Fruit fly (Drosophila melanogaster) whole organism, embryonic: ENCODE results near the gene Xe7.
A peak's percentile ranks its signal among the peaks of the same experiment; 100 is the strongest.

Source experiments
- B-H1 ChIP-seq: fragments of 200-800 bp; sonication (Bioruptor generic); IDR thresholded peaks from 3 replicates; pipeline ENCODE4 v1.3.6; 2022; ENCODE audit warnings: missing biosample characterization, missing genetic modification characterization
- CG11085 ChIP-seq: fragments of 200-800 bp; sonication (Bioruptor generic); IDR thresholded peaks from 2 replicates; pipeline ENCODE4 v1.3.6; 2022; ENCODE audit warnings: missing biosample characterization, missing genetic modification characterization
- CG12219 ChIP-seq: fragments of 200-800 bp; sonication (Bioruptor generic); optimal IDR thresholded peaks from 3 replicates; lab custom pipeline; 2018; ENCODE audit warnings: missing biosample characterization, mild to moderate bottlenecking, missing genetic modification characterization
- CG12769 ChIP-seq: fragments of 200-800 bp; sonication (Bioruptor generic); optimal IDR thresholded peaks from 2 replicates; lab custom pipeline; 2019; ENCODE audit warnings: missing biosample characterization, mild to moderate bottlenecking, missing genetic modification characterization, moderate library complexity
- CG15479 ChIP-seq: fragments of 200-800 bp; sonication (Bioruptor generic); optimal IDR thresholded peaks from 3 replicates; lab custom pipeline; 2019; ENCODE audit warnings: missing biosample characterization, mild to moderate bottlenecking, missing genetic modification characterization, moderate library complexity
- CG17328 ChIP-seq: fragments of 200-800 bp; sonication (Bioruptor generic); IDR thresholded peaks from 2 replicates; pipeline ENCODE4 v1.3.6; 2022; ENCODE audit warnings: missing biosample characterization, missing genetic modification characterization
- CG17361 ChIP-seq: fragments of 200-800 bp; sonication (Bioruptor generic); IDR thresholded peaks from 3 replicates; pipeline ENCODE4 v1.3.6; 2022; ENCODE audit warnings: missing biosample characterization, missing genetic modification characterization
- CG17385 ChIP-seq: fragments of 200-800 bp; sonication (Bioruptor generic); optimal IDR thresholded peaks from 3 replicates; lab custom pipeline; 2018; ENCODE audit warnings: missing biosample characterization, mild to moderate bottlenecking, missing genetic modification characterization
- CG17802 ChIP-seq: fragments of 200-800 bp; sonication (Bioruptor generic); optimal IDR thresholded peaks from 2 replicates; lab custom pipeline; 2018; ENCODE audit warnings: missing biosample characterization, mild to moderate bottlenecking, missing genetic modification characterization, moderate library complexity
- CG18262 ChIP-seq: fragments of 200-800 bp; optimal IDR thresholded peaks from 3 replicates; lab custom pipeline; 2019; ENCODE audit warnings: missing biosample characterization, mild to moderate bottlenecking, missing genetic modification characterization, moderate library complexity
- CG18599 ChIP-seq: fragments of 200-800 bp; sonication (Bioruptor generic); optimal IDR thresholded peaks from 3 replicates; lab custom pipeline; 2017; ENCODE audit warnings: missing biosample characterization, missing genetic modification characterization, mild to moderate bottlenecking, moderate library complexity, missing genetic modification reagents
- CG2678 ChIP-seq: fragments of 200-800 bp; sonication (Bioruptor generic); optimal IDR thresholded peaks from 3 replicates; lab custom pipeline; 2019; ENCODE audit warnings: missing biosample characterization, mild to moderate bottlenecking, missing genetic modification characterization, moderate library complexity
- CG30403 ChIP-seq: fragments of 200-800 bp; sonication (Bioruptor generic); optimal IDR thresholded peaks from 3 replicates; lab custom pipeline; 2016; ENCODE audit warnings: missing biosample characterization, missing genetic modification characterization
- CG3163 ChIP-seq: fragments of 200-800 bp; sonication (Bioruptor generic); optimal IDR thresholded peaks from 3 replicates; lab custom pipeline; 2016; ENCODE audit warnings: missing biosample characterization, missing genetic modification characterization
- CG3847 ChIP-seq: fragments of 200-800 bp; sonication (Bioruptor generic); IDR thresholded peaks from 2 replicates; pipeline ENCODE4 v1.3.6; 2022; ENCODE audit warnings: missing biosample characterization, missing genetic modification characterization
- CG4707 ChIP-seq: fragments of 200-800 bp; sonication (Bioruptor generic); optimal IDR thresholded peaks from 2 replicates; lab custom pipeline; 2018; ENCODE audit warnings: missing biosample characterization, mild to moderate bottlenecking, missing genetic modification characterization, moderate library complexity
- CG7745 ChIP-seq: fragments of 200-800 bp; sonication (Bioruptor generic); optimal IDR thresholded peaks from 2 replicates; lab custom pipeline; 2018; ENCODE audit warnings: missing biosample characterization, mild to moderate bottlenecking, missing genetic modification characterization, moderate library complexity
- Dref ChIP-seq: fragments of 200-800 bp; sonication (Bioruptor generic); IDR thresholded peaks from 2 replicates; pipeline ENCODE4 v1.3.6; 2022; ENCODE audit warnings: missing biosample characterization, missing genetic modification characterization
- Drgx ChIP-seq: fragments of 200-800 bp; sonication (Bioruptor generic); IDR thresholded peaks from 2 replicates; pipeline ENCODE4 v1.3.6; 2022; ENCODE audit warnings: missing biosample characterization, missing genetic modification characterization
- HmgZ ChIP-seq: fragments of 200-800 bp; sonication (Bioruptor generic); optimal IDR thresholded peaks from 2 replicates; lab custom pipeline; 2018; ENCODE audit warnings: missing biosample characterization, mild to moderate bottlenecking, missing genetic modification characterization
- Max ChIP-seq: fragments of 200-800 bp; sonication (Bioruptor generic); optimal IDR thresholded peaks from 2 replicates; lab custom pipeline; 2016; ENCODE audit warnings: missing biosample characterization, mild to moderate bottlenecking, missing genetic modification characterization
- Scr ChIP-seq: fragments of 200-800 bp; sonication (Bioruptor generic); IDR thresholded peaks from 2 replicates; pipeline ENCODE4 v1.3.6; 2022; ENCODE audit warnings: missing biosample characterization, missing genetic modification characterization; ENCODE audit not compliant: partially characterized antibody
- Six4 ChIP-seq: fragments of 200-800 bp; sonication (Bioruptor generic); optimal IDR thresholded peaks from 2 replicates; lab custom pipeline; 2016; ENCODE audit warnings: missing biosample characterization, missing genetic modification characterization
- Sry-δ ChIP-seq: fragments of 200-800 bp; sonication (Bioruptor generic); optimal IDR thresholded peaks from 2 replicates; lab custom pipeline; 2016; ENCODE audit warnings: missing biosample characterization, missing genetic modification characterization
- Taf1 ChIP-seq: fragments of 200-800 bp; sonication (Bioruptor generic); IDR thresholded peaks from 2 replicates; pipeline ENCODE4 v1.3.6; 2022; ENCODE audit warnings: missing biosample characterization, missing genetic modification characterization
- Trl ChIP-seq, 3 experiments: fragments of >200 bp in 2 of 3; fragments of 200-800 bp in 1 of 3; sonication (Bioruptor generic) in 1 of 3; optimal IDR thresholded peaks; 2 replicates in 1 of 3; 3 replicates in 2 of 3; lab custom pipeline; 2016 to 2017; ENCODE audit warnings: missing biosample characterization in 1 of 3, missing genetic modification characterization in 1 of 3
- Xbp1 ChIP-seq: fragments of 200-800 bp; sonication (Bioruptor generic); optimal IDR thresholded peaks from 3 replicates; lab custom pipeline; 2016; ENCODE audit warnings: missing biosample characterization, mild to moderate bottlenecking, missing genetic modification characterization
- Xrp1 ChIP-seq: fragments of 200-800 bp; sonication (Bioruptor generic); IDR thresholded peaks from 2 replicates; pipeline ENCODE4 v1.3.6; 2022; ENCODE audit warnings: missing biosample characterization, missing genetic modification characterization
- ara ChIP-seq: fragments of 200-800 bp; sonication (Bioruptor generic); IDR thresholded peaks from 2 replicates; pipeline ENCODE4 v1.3.6; 2022; ENCODE audit warnings: missing biosample characterization, missing genetic modification characterization
- caup ChIP-seq: fragments of 200-800 bp; sonication (Bioruptor generic); optimal IDR thresholded peaks from 3 replicates; lab custom pipeline; 2017; ENCODE audit warnings: missing biosample characterization, mild to moderate bottlenecking, missing genetic modification characterization, moderate library complexity; ENCODE audit not compliant: severe bottlenecking
- cg ChIP-seq: fragments of 200-800 bp; sonication (Bioruptor generic); optimal IDR thresholded peaks from 3 replicates; lab custom pipeline; 2019; ENCODE audit warnings: missing biosample characterization, mild to moderate bottlenecking, missing genetic modification characterization, moderate library complexity
- chm ChIP-seq: fragments of 200-800 bp; sonication (Bioruptor generic); IDR thresholded peaks from 2 replicates; pipeline ENCODE4 v1.3.6; 2022; ENCODE audit warnings: missing biosample characterization, missing genetic modification characterization
- chn ChIP-seq: fragments of 200-800 bp; sonication (Bioruptor generic); optimal IDR thresholded peaks from 2 replicates; lab custom pipeline; 2016; ENCODE audit warnings: missing biosample characterization, missing genetic modification characterization
- croc ChIP-seq: fragments of 200-800 bp; sonication (Bioruptor generic); conservative IDR thresholded peaks from 3 replicates; pipeline ENCODE4 v1.3.6; 2022; ENCODE audit warnings: missing biosample characterization, missing genetic modification characterization
- da ChIP-seq: fragments of 200-800 bp; sonication (Bioruptor generic); optimal IDR thresholded peaks from 2 replicates; lab custom pipeline; 2016; ENCODE audit warnings: missing biosample characterization, missing genetic modification characterization
- dpn ChIP-seq, 2 experiments: fragments of 200-800 bp; sonication (Bioruptor generic); optimal IDR thresholded peaks; 3 replicates each; lab custom pipeline; 2016; ENCODE audit warnings: missing biosample characterization in 2 of 2, missing genetic modification characterization in 2 of 2
- eyg ChIP-seq: fragments of 200-800 bp; sonication (Bioruptor generic); optimal IDR thresholded peaks from 3 replicates; lab custom pipeline; 2016; ENCODE audit warnings: missing biosample characterization, missing genetic modification characterization
- gce ChIP-seq: fragments of 200-800 bp; sonication (Bioruptor generic); IDR thresholded peaks from 3 replicates; pipeline ENCODE4 v1.3.6; 2022; ENCODE audit warnings: missing biosample characterization, missing genetic modification characterization
- ham ChIP-seq: fragments of 200-800 bp; sonication (Bioruptor generic); IDR thresholded peaks from 2 replicates; pipeline ENCODE4 v1.3.6; 2022; ENCODE audit warnings: missing biosample characterization, missing genetic modification characterization
- hkb ChIP-seq, 2 experiments: fragments of 200-800 bp in 1 of 2; fragments of >200 bp in 1 of 2; sonication (Bioruptor generic) in 1 of 2; IDR thresholded peaks in 1 of 2; optimal IDR thresholded peaks in 1 of 2; 2 replicates each; pipeline versions ENCODE4 v1.3.6 to Lab custom; 2017 to 2022; ENCODE audit warnings: missing biosample characterization in 1 of 2, missing genetic modification characterization in 1 of 2
- mam ChIP-seq: fragments of 200-800 bp; sonication (Bioruptor generic); optimal IDR thresholded peaks from 3 replicates; lab custom pipeline; 2016; ENCODE audit warnings: missing biosample characterization, missing genetic modification characterization
- pb ChIP-seq: fragments of 200-800 bp; sonication (Bioruptor generic); optimal IDR thresholded peaks from 3 replicates; lab custom pipeline; 2016; ENCODE audit warnings: missing biosample characterization, missing genetic modification characterization
- prd ChIP-seq, 3 experiments: fragments of >200 bp in 2 of 3; fragments of 200-800 bp in 1 of 3; sonication (Bioruptor generic) in 1 of 3; optimal IDR thresholded peaks in 2 of 3; IDR thresholded peaks in 1 of 3; 2 replicates in 2 of 3; 3 replicates in 1 of 3; pipeline versions ENCODE4 v1.3.6 to Lab custom; 2017 to 2022; ENCODE audit warnings: missing biosample characterization in 1 of 3, missing genetic modification characterization in 1 of 3
- pum ChIP-seq: fragments of 200-800 bp; sonication (Bioruptor generic); optimal IDR thresholded peaks from 2 replicates; lab custom pipeline; 2016; ENCODE audit warnings: missing biosample characterization, missing genetic modification characterization
- schlank ChIP-seq: fragments of 200-800 bp; sonication (Bioruptor generic); optimal IDR thresholded peaks from 2 replicates; lab custom pipeline; 2018; ENCODE audit warnings: missing biosample characterization, mild to moderate bottlenecking, missing genetic modification characterization
- trh ChIP-seq: fragments of 200-800 bp; sonication (Bioruptor generic); optimal IDR thresholded peaks from 2 replicates; lab custom pipeline; 2016; ENCODE audit warnings: missing biosample characterization, missing genetic modification characterization
- tx ChIP-seq: fragments of 200-800 bp; sonication (Bioruptor generic); optimal IDR thresholded peaks from 2 replicates; lab custom pipeline; 2016; ENCODE audit warnings: missing biosample characterization, missing genetic modification characterization
- unpg ChIP-seq: fragments of 200-800 bp; sonication (Bioruptor generic); optimal IDR thresholded peaks from 3 replicates; lab custom pipeline; 2018; ENCODE audit warnings: missing biosample characterization, mild to moderate bottlenecking, missing genetic modification characterization, moderate library complexity

Xe7 gene

dm6 chr3R:5620387-5620956 lies 48.7 kb downstream of the Xe7 start (continued):
- TF ChIP-seq chn (GFP tag; lab: Kevin White, UChicago) (peak; percentile 43), Max (peak; percentile 46), caup (GFP tag; lab: Kevin White, UChicago) (peak; percentile 51), cg (no peak), hkb (optimal IDR thresholded peaks at IDR 0.05; lab: Kevin White, UChicago) (no peak), hkb (GFP tag; IDR thresholded peaks at IDR 0.05; lab: Robert Waterston, UW) (peak; percentile 71), CG17328 (GFP tag; lab: Robert Waterston, UW) (peak; percentile 58), Trl (optimal IDR thresholded peaks at IDR 0.05; lab: Kevin White, UChicago) (no peak), Trl (GFP tag; optimal IDR thresholded peaks at IDR 0.05; lab: Kevin White, UChicago) (peak; percentile 44), croc (GFP tag; lab: Robert Waterston, UW) (0 out of 3 replicates have a peak, but pooled peaks have one; percentile 38), Taf1 (no peak; the same call in 1 of the 2 replicates), CG17802 (peak; percentile 54), chm (GFP tag; lab: Robert Waterston, UW) (peak; percentile 62; the same call in 1 of the 2 replicates), prd (optimal IDR thresholded peaks at IDR 0.05; lab: Kevin White, UChicago) (no peak), prd (GFP tag; IDR thresholded peaks at IDR 0.05; lab: Robert Waterston, UW) (peak; percentile 71), CG15479 (GFP tag; lab: Kevin White, UChicago) (no peak), dpn (GFP tag; optimal IDR thresholded peaks at IDR 0.05; lab: Kevin White, UChicago) (peak; percentile 72 to 73), Sry-δ (GFP tag; lab: Kevin White, UChicago) (no peak), B-H1 (GFP tag; lab: Robert Waterston, UW) (peak; percentile 33; the same call in 2 of the 3 replicates), Xbp1 (GFP tag; lab: Kevin White, UChicago) (peak; percentile 71), eyg (GFP tag; lab: Kevin White, UChicago) (no peak), Dref (GFP tag; lab: Robert Waterston, UW) (no peak), CG11085 (GFP tag; lab: Robert Waterston, UW) (peak; percentile 48; the same call in 1 of the 2 replicates), Drgx (GFP tag; lab: Robert Waterston, UW) (peak; percentile 49; the same call in 1 of the 2 replicates), HmgZ (peak; percentile 7), tx (GFP tag; lab: Kevin White, UChicago) (peak; percentile 14), CG17361 (peak; percentile 88), da (peak; percentile 27), pum (peak; percentile 65), Six4 (peak; percentile 38), CG3847 (peak; percentile 48; the same call in 1 of the 2 replicates), CG18599 (peak; percentile 65), CG7745 (tag; lab: Kevin White, UChicago) (no peak), ham (GFP tag; lab: Robert Waterston, UW) (no peak), mam (GFP tag; lab: Kevin White, UChicago) (peak; percentile 60), ara (peak; percentile 52), gce (GFP tag; lab: Robert Waterston, UW) (peak; percentile 74), pb (GFP tag; lab: Kevin White, UChicago) (peak; percentile 50), CG2678 (tag; lab: Kevin White, UChicago) (peak; percentile 80), CG12219 (GFP tag; lab: Kevin White, UChicago) (peak; percentile 61), CG12769 (tag; lab: Kevin White, UChicago) (peak; percentile 71), trh (GFP tag; lab: Kevin White, UChicago) (no peak), Scr (GFP tag; lab: Robert Waterston, UW) (no peak), CG18262 (tag; lab: Kevin White, UChicago) (peak; percentile 79), unpg (GFP tag; lab: Kevin White, UChicago) (peak; percentile 35), schlank (tag; lab: Kevin White, UChicago) (no peak), CG3163 (peak; percentile 52), CG17385 (peak; percentile 57), Xrp1 (GFP tag; lab: Robert Waterston, UW) (peak; percentile 59), CG4707 (no peak), CG30403 (GFP tag; lab: Kevin White, UChicago) (peak; percentile 75)
